Worm (Caenorhabditis elegans) whole organism, late embryonic: ENCODE data around the gene mrpl-55.

Source experiments
- C08G9.2 ChIP-seq: sonication (generic microtip); optimal IDR thresholded peaks from 2 replicates; lab custom pipeline; 2016; ENCODE audit warnings: mild to moderate bottlenecking, missing genetic modification characterization, moderate library complexity, missing compliant biosample characterization
- K02D7.2 ChIP-seq: sonication (generic microtip); optimal IDR thresholded peaks from 2 replicates; lab custom pipeline; 2017; ENCODE audit warnings: mild to moderate bottlenecking, missing genetic modification characterization, missing compliant biosample characterization
- K09A11.1 ChIP-seq: sonication (generic microtip); optimal IDR thresholded peaks from 2 replicates; lab custom pipeline; 2017; ENCODE audit warnings: antibody characterized with exemption, mild to moderate bottlenecking, missing genetic modification characterization, missing compliant biosample characterization; ENCODE audit not compliant: insufficient read depth
- T23F11.4 ChIP-seq: fragments of 200-800 bp; sonication (Bioruptor generic); optimal IDR thresholded peaks from 2 replicates; lab custom pipeline; 2018; ENCODE audit warnings: mild to moderate bottlenecking, missing genetic modification characterization, missing compliant biosample characterization
- ahr-1 ChIP-seq: sonication (generic microtip); optimal IDR thresholded peaks from 2 replicates; lab custom pipeline; 2016; ENCODE audit warnings: missing genetic modification characterization, missing compliant biosample characterization
- ceh-14 ChIP-seq: sonication (generic microtip); optimal IDR thresholded peaks from 2 replicates; lab custom pipeline; 2016; ENCODE audit warnings: missing genotype, missing genetic modification characterization, missing compliant biosample characterization
- ceh-18 ChIP-seq: sonication (generic microtip); optimal IDR thresholded peaks from 2 replicates; lab custom pipeline; 2016; ENCODE audit warnings: missing genetic modification characterization, missing compliant biosample characterization
- ceh-19 ChIP-seq: fragments of 200-800 bp; sonication (Bioruptor generic); optimal IDR thresholded peaks from 2 replicates; lab custom pipeline; 2018; ENCODE audit warnings: mild to moderate bottlenecking, missing genetic modification characterization, missing compliant biosample characterization
- ceh-22 ChIP-seq: sonication (generic microtip); optimal IDR thresholded peaks from 2 replicates; lab custom pipeline; 2017; ENCODE audit warnings: missing biosample characterization, missing genetic modification characterization
- ceh-24 ChIP-seq: sonication (generic microtip); optimal IDR thresholded peaks from 2 replicates; lab custom pipeline; 2016; ENCODE audit warnings: mild to moderate bottlenecking, missing genetic modification characterization, missing compliant biosample characterization
- ceh-30 ChIP-seq: fragments of 150-350 bp; optimal IDR thresholded peaks from 2 replicates; lab custom pipeline; 2014; ENCODE audit warnings: missing biosample characterization, missing genetic modification characterization
- ceh-45 ChIP-seq: fragments of 200-800 bp; sonication (Bioruptor generic); IDR thresholded peaks from 2 replicates; pipeline ENCODE4 v1.3.6; 2022; ENCODE audit warnings: missing genetic modification reagents, missing genetic modification characterization, missing compliant biosample characterization
- ceh-48 ChIP-seq: sonication (generic microtip); optimal IDR thresholded peaks from 2 replicates; lab custom pipeline; 2016; ENCODE audit warnings: missing genetic modification characterization, inconsistent platforms, missing compliant biosample characterization
- che-1 ChIP-seq: sonication (generic microtip); optimal IDR thresholded peaks from 2 replicates; lab custom pipeline; 2016; ENCODE audit warnings: mild to moderate bottlenecking, missing genetic modification characterization, missing compliant biosample characterization
- dve-1 ChIP-seq: sonication (generic microtip); optimal IDR thresholded peaks from 2 replicates; lab custom pipeline; 2017; ENCODE audit warnings: antibody characterized with exemption, mild to moderate bottlenecking, missing genetic modification characterization, missing compliant biosample characterization
- fkh-10 ChIP-seq: fragments of 150-350 bp; optimal IDR thresholded peaks from 2 replicates; lab custom pipeline; 2014; ENCODE audit warnings: missing biosample characterization, missing genetic modification reagents, missing genetic modification characterization
- fkh-6 ChIP-seq: sonication (generic microtip); optimal IDR thresholded peaks from 2 replicates; lab custom pipeline; 2016; ENCODE audit warnings: missing genetic modification characterization, missing compliant biosample characterization
- hlh-15 ChIP-seq: sonication (generic microtip); optimal IDR thresholded peaks from 2 replicates; lab custom pipeline; 2016; ENCODE audit warnings: missing genetic modification characterization, missing compliant biosample characterization
- lin-11 ChIP-seq: fragments of 200-800 bp; sonication (Bioruptor generic); optimal IDR thresholded peaks from 2 replicates; lab custom pipeline; 2018; ENCODE audit warnings: mild to moderate bottlenecking, missing genetic modification characterization, missing compliant biosample characterization
- madf-2 ChIP-seq: sonication (generic microtip); optimal IDR thresholded peaks from 2 replicates; lab custom pipeline; 2017; ENCODE audit warnings: missing genetic modification characterization, missing compliant biosample characterization
- mec-3 ChIP-seq: sonication (generic microtip); optimal IDR thresholded peaks from 2 replicates; lab custom pipeline; 2016; ENCODE audit warnings: borderline replicate concordance, missing genetic modification characterization, missing compliant biosample characterization
- nfya-1 ChIP-seq: sonication (generic microtip); optimal IDR thresholded peaks from 2 replicates; lab custom pipeline; 2017; ENCODE audit warnings: missing genetic modification characterization, mild to moderate bottlenecking, missing compliant biosample characterization, antibody characterized with exemption, moderate library complexity
- pat-9 ChIP-seq: fragments of 200-800 bp; sonication (Bioruptor generic); optimal IDR thresholded peaks from 2 replicates; lab custom pipeline; 2018; ENCODE audit warnings: mild to moderate bottlenecking, missing genetic modification characterization, moderate library complexity, missing compliant biosample characterization
- ref-2 ChIP-seq: sonication (generic microtip); optimal IDR thresholded peaks from 2 replicates; lab custom pipeline; 2016; ENCODE audit warnings: missing genetic modification characterization, missing compliant biosample characterization
- sdc-2 ChIP-seq: sonication (generic microtip); optimal IDR thresholded peaks from 2 replicates; lab custom pipeline; 2016; ENCODE audit warnings: missing genotype, missing genetic modification characterization, missing compliant biosample characterization
- syd-9 ChIP-seq: sonication (generic microtip); optimal IDR thresholded peaks from 2 replicates; lab custom pipeline; 2016; ENCODE audit warnings: mild to moderate bottlenecking, missing genetic modification characterization, moderate library complexity, missing compliant biosample characterization
- ttx-3 ChIP-seq: sonication (generic microtip); optimal IDR thresholded peaks from 2 replicates; lab custom pipeline; 2016; ENCODE audit warnings: missing genetic modification reagents, missing genetic modification characterization, missing compliant biosample characterization

The mrpl-55 gene

DNA sequence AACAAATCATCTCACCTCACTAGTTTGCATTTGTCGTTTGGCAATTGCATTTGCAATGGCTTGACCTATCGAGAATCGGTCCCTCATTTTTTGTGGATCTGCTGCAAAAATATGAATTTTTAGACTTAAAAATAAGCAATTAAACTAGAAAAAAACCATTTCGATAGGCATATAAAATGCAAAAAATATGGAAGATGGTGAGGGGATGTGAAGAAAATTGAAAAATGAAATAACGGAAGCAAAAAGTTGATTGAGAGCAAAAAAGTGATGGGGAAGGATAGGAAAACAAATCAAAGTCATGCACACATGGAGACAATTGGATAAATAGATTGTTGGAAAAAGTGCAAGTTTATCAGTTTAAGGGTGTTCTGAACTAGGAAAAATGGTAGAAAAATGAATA, 37.3 kb downstream of the mrpl-55 start, which contains the start of gene npr-37:
Gene npr-37, minus strand, starts transcription at position 101 of the 400 bp plus-strand sequence.
- TF ChIP-seq ceh-22 (no peak), fkh-10 (GFP tag; lab: Kevin White, UChicago) (no peak), ceh-30 (tag; lab: Kevin White, UChicago) (no peak), ceh-19 (GFP tag; lab: Kevin White, UChicago) (no peak), hlh-15 (tag; lab: Kevin White, UChicago) (no peak), ceh-48 (tag; lab: Kevin White, UChicago) (no peak), ceh-45 (GFP tag; lab: Robert Waterston, UW) (no peak), sdc-2 (tag; lab: Kevin White, UChicago) (no peak), madf-2 (tag; lab: Kevin White, UChicago) (no peak), K09A11.1 (tag; lab: Kevin White, UChicago) (no peak), ceh-14 (tag; lab: Kevin White, UChicago) (no peak), C08G9.2 (tag; lab: Kevin White, UChicago) (no peak), ceh-18 (no peak), pat-9 (no peak)

DNA sequence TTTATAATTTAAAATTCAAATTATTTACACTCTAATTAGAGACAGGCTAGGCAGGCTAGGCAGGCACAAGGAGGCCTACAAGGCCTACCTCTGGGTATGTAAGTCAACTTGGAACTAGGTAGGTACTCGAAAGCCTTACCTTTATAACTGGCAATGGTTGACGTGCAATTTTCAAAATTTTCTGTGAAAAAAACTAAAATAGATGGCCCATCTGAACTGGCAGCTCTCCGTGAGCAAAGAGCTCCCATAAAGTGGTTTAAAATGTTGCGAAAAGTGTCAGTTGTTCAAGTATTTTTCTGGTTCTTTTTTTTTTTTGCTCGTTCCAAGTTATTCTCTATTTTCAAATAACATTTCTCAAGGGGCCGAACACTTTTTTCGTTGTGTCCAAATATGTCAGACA, 40.2 kb downstream of the mrpl-55 start:
- TF ChIP-seq nfya-1 (tag; lab: Kevin White, UChicago) (no peak), fkh-10 (GFP tag; lab: Kevin White, UChicago) (no peak), K02D7.2 (tag; lab: Kevin White, UChicago) (no peak), ceh-24 (tag; lab: Kevin White, UChicago) (no peak), ref-2 (no peak), T23F11.4 (no peak), C08G9.2 (tag; lab: Kevin White, UChicago) (no peak), che-1 (tag; lab: Kevin White, UChicago) (no peak), ahr-1 (tag; lab: Kevin White, UChicago) (no peak), ttx-3 (tag; lab: Kevin White, UChicago) (no peak), syd-9 (tag; lab: Kevin White, UChicago) (no peak), mec-3 (tag; lab: Kevin White, UChicago) (no peak)

DNA sequence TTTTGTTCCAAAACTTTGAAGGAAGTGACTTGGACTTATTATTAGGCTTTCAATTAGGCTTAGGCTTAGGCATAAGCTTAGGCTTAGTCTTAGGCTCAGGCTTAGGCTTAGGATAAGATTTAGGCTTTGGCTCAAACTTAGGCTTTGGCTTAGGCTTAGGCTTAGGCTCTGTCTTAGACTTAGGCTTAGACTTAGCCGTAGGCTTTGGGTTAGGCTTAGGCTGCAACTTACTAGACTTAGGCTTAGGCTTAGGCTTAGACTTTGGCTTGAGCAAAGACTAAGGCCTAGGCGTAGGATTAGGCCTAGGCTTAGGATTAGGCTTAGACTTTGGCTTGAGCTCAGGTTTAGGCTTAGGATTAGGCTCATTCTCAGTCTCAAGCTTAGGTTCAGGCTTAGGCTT, 41.0 kb downstream of the mrpl-55 start:
- TF ChIP-seq dve-1 (tag; lab: Kevin White, UChicago) (peak; percentile 79), lin-11 (tag; lab: Kevin White, UChicago) (no peak), fkh-6 (tag; lab: Kevin White, UChicago) (no peak)
- TF ChIP-seq, all 69 proteins: peak for 1
